Worm (Caenorhabditis elegans) whole organism, L4 larva: ENCODE data around the gene M02F4.2.

Experiments used
- D1046.2 ChIP-seq: fragments of 200-800 bp; sonication (Bioruptor generic); IDR thresholded peaks from 2 replicates; pipeline ENCODE4 v1.3.6; 2022; ENCODE audit warnings: missing genetic modification characterization, missing compliant biosample characterization
- F10B5.3 ChIP-seq: sonication (generic microtip); optimal IDR thresholded peaks from 2 replicates; lab custom pipeline; 2016; ENCODE audit warnings: mild to moderate bottlenecking, missing genetic modification characterization, missing compliant biosample characterization
- F37D6.2 ChIP-seq: sonication (generic microtip); optimal IDR thresholded peaks from 2 replicates; lab custom pipeline; 2016; ENCODE audit warnings: mild to moderate bottlenecking, missing genetic modification characterization, missing compliant biosample characterization
- F44E2.7 ChIP-seq: fragments of 200-800 bp; sonication (Bioruptor generic); IDR thresholded peaks from 2 replicates; pipeline ENCODE4 v2.1.2; 2022; ENCODE audit warnings: missing genetic modification characterization, missing compliant biosample characterization
- R02D3.7 ChIP-seq: fragments of 150-350 bp; sonication (generic microtip); optimal IDR thresholded peaks from 3 replicates; lab custom pipeline; 2014; ENCODE audit warnings: missing biosample characterization, missing genetic modification characterization
- T20F7.1 ChIP-seq: fragments of 200-800 bp; sonication (Bioruptor generic); optimal IDR thresholded peaks from 2 replicates; lab custom pipeline; 2018; ENCODE audit warnings: mild to moderate bottlenecking, missing genetic modification characterization, missing compliant biosample characterization
- T26A8.4 ChIP-seq: fragments of 200-800 bp; sonication (Bioruptor generic); IDR thresholded peaks from 2 replicates; pipeline ENCODE4 v1.3.6; 2022; ENCODE audit warnings: missing genetic modification characterization, missing compliant biosample characterization
- Y75B8A.6 ChIP-seq: fragments of 200-800 bp; sonication (Bioruptor generic); IDR thresholded peaks from 2 replicates; pipeline ENCODE4 v1.3.6; 2022; ENCODE audit warnings: missing genetic modification reagents, missing genetic modification characterization, missing compliant biosample characterization
- ZK337.2 ChIP-seq: fragments of 200-800 bp; sonication (Bioruptor generic); IDR thresholded peaks from 2 replicates; pipeline ENCODE4 v1.3.6; 2022; ENCODE audit warnings: missing genetic modification reagents, missing genetic modification characterization, missing compliant biosample characterization
- aha-1 ChIP-seq: fragments of 150-350 bp; peaks from one replicate; lab custom pipeline; 2014; ENCODE audit warnings: missing biosample characterization, missing genetic modification characterization
- aly-2 ChIP-seq: sonication (generic microtip); optimal IDR thresholded peaks from 2 replicates; lab custom pipeline; 2018; ENCODE audit warnings: missing biosample characterization, missing genetic modification characterization
- ama-1 ChIP-seq: fragments of 150-350 bp; optimal IDR thresholded peaks from 2 replicates; lab custom pipeline; 2014; ENCODE audit warnings: inconsistent platforms, mixed read lengths
- ceh-20 ChIP-seq: fragments of 200-800 bp; sonication (Bioruptor generic); IDR thresholded peaks from 2 replicates; pipeline ENCODE4 v1.3.6; 2022; ENCODE audit warnings: missing genetic modification reagents, missing genetic modification characterization, missing compliant biosample characterization
- ceh-62 ChIP-seq: sonication (generic microtip); optimal IDR thresholded peaks from 2 replicates; lab custom pipeline; 2017; ENCODE audit warnings: missing biosample characterization, missing genetic modification characterization
- ceh-82 ChIP-seq: sonication (generic microtip); optimal IDR thresholded peaks from 2 replicates; lab custom pipeline; 2017; ENCODE audit warnings: missing biosample characterization, missing genetic modification characterization
- ces-1 ChIP-seq: fragments of 150-350 bp; sonication (generic microtip); optimal IDR thresholded peaks from 4 replicates; lab custom pipeline; 2014; ENCODE audit warnings: missing biosample characterization, missing genetic modification reagents, missing genetic modification characterization
- cey-2 ChIP-seq: sonication (generic microtip); optimal IDR thresholded peaks from 3 replicates; lab custom pipeline; 2017; ENCODE audit warnings: missing genetic modification characterization, mild to moderate bottlenecking, missing compliant biosample characterization, antibody characterized with exemption, borderline replicate concordance; ENCODE audit not compliant: insufficient read depth
- ctbp-1 ChIP-seq: fragments of 200-800 bp; sonication (Bioruptor generic); IDR thresholded peaks from 2 replicates; pipeline ENCODE4 v1.3.6; 2022; ENCODE audit warnings: missing genetic modification reagents, missing genetic modification characterization, missing compliant biosample characterization
- daf-16 ChIP-seq, 3 experiments: sonication (generic microtip); optimal IDR thresholded peaks; 2 replicates each; lab custom pipeline; 2016 to 2017; ENCODE audit warnings: missing genetic modification characterization in 3 of 3, missing genetic modification reagents in 3 of 3, mild to moderate bottlenecking in 2 of 3, missing compliant biosample characterization in 2 of 3, missing biosample characterization in 1 of 3, moderate library complexity in 1 of 3
- dmd-6 ChIP-seq: fragments of 200-800 bp; sonication (Bioruptor generic); IDR thresholded peaks from 2 replicates; pipeline ENCODE4 v1.3.6; 2022; ENCODE audit warnings: missing genetic modification reagents, missing genetic modification characterization, missing compliant biosample characterization
- duxl-1 ChIP-seq: sonication (generic microtip); optimal IDR thresholded peaks from 2 replicates; lab custom pipeline; 2016; ENCODE audit warnings: mild to moderate bottlenecking, missing genetic modification characterization, moderate library complexity, missing compliant biosample characterization; ENCODE audit not compliant: poor library complexity
- gei-8 ChIP-seq: fragments of 200-800 bp; sonication (Bioruptor generic); optimal IDR thresholded peaks from 2 replicates; lab custom pipeline; 2018; ENCODE audit warnings: mild to moderate bottlenecking, missing genetic modification characterization, missing compliant biosample characterization
- hif-1 ChIP-seq, 2 experiments: sonication (generic microtip); optimal IDR thresholded peaks; 2 replicates each; lab custom pipeline; 2016 to 2017; ENCODE audit warnings: missing compliant biosample characterization in 2 of 2, missing genetic modification characterization in 2 of 2, missing genetic modification reagents in 2 of 2, missing genotype in 2 of 2, mild to moderate bottlenecking in 1 of 2
- hlh-11 ChIP-seq: fragments of 200-800 bp; sonication (Bioruptor generic); optimal IDR thresholded peaks from 2 replicates; lab custom pipeline; 2018; ENCODE audit warnings: mild to moderate bottlenecking, missing genetic modification characterization, missing compliant biosample characterization
- lin-1 ChIP-seq: fragments of 200-800 bp; sonication (Bioruptor generic); IDR thresholded peaks from 2 replicates; pipeline ENCODE4 v1.3.6; 2022; ENCODE audit warnings: missing genetic modification reagents, missing genetic modification characterization, missing compliant biosample characterization
- lin-13 ChIP-seq: fragments of 150-350 bp; optimal IDR thresholded peaks from 2 replicates; lab custom pipeline; 2014; ENCODE audit warnings: missing biosample characterization, missing genetic modification reagents, missing genetic modification characterization
- lin-15B ChIP-seq: fragments of 150-350 bp; sonication (generic microtip); optimal IDR thresholded peaks from 3 replicates; lab custom pipeline; 2014; ENCODE audit warnings: missing biosample characterization, missing genetic modification characterization
- lin-29 ChIP-seq: fragments of 200-800 bp; sonication (Bioruptor generic); IDR thresholded peaks from 2 replicates; pipeline ENCODE4 v1.3.6; 2022; ENCODE audit warnings: missing genetic modification reagents, missing genetic modification characterization, missing compliant biosample characterization
- madf-5 ChIP-seq, 2 experiments: fragments of 200-800 bp; sonication (Bioruptor generic); IDR thresholded peaks; 2 replicates each; pipeline ENCODE4 v1.3.6; 2022; ENCODE audit warnings: missing compliant biosample characterization in 2 of 2, missing genetic modification characterization in 2 of 2
- madf-9 ChIP-seq: fragments of 200-800 bp; sonication (Bioruptor generic); conservative IDR thresholded peaks from 2 replicates; pipeline ENCODE4 v1.3.6; 2022; ENCODE audit warnings: missing genetic modification reagents, missing genetic modification characterization, missing compliant biosample characterization
- mxl-2 ChIP-seq: fragments of 200-800 bp; sonication (Bioruptor generic); conservative IDR thresholded peaks from 2 replicates; pipeline ENCODE4 v1.3.6; 2022; ENCODE audit warnings: missing genetic modification reagents, missing genetic modification characterization, missing compliant biosample characterization
- nhr-102 ChIP-seq: sonication (generic microtip); optimal IDR thresholded peaks from 2 replicates; lab custom pipeline; 2016; ENCODE audit warnings: mild to moderate bottlenecking, missing genetic modification characterization, moderate library complexity, missing compliant biosample characterization
- nhr-111 ChIP-seq: fragments of 200-800 bp; sonication (Bioruptor generic); optimal IDR thresholded peaks from 2 replicates; lab custom pipeline; 2018; ENCODE audit warnings: mild to moderate bottlenecking, missing genetic modification characterization, missing compliant biosample characterization
- nhr-6 ChIP-seq: fragments of 150-350 bp; optimal IDR thresholded peaks from 2 replicates; lab custom pipeline; 2014; ENCODE audit warnings: missing biosample characterization, missing genetic modification characterization
- php-3 ChIP-seq: fragments of 200-800 bp; sonication (Bioruptor generic); IDR thresholded peaks from 2 replicates; pipeline ENCODE4 v1.3.6; 2022; ENCODE audit warnings: missing genetic modification reagents, missing genetic modification characterization, missing compliant biosample characterization
- pqm-1 ChIP-seq: sonication (generic microtip); optimal IDR thresholded peaks from 2 replicates; lab custom pipeline; 2017; ENCODE audit warnings: missing biosample characterization, missing genetic modification characterization
- rbr-2 ChIP-seq: sonication (generic microtip); optimal IDR thresholded peaks from 2 replicates; lab custom pipeline; 2016; ENCODE audit warnings: missing genotype, missing genetic modification characterization, missing compliant biosample characterization
- set-16 ChIP-seq: fragments of 200-800 bp; sonication (Bioruptor generic); IDR thresholded peaks from 2 replicates; pipeline ENCODE4 v1.3.6; 2022; ENCODE audit warnings: missing genetic modification reagents, missing genetic modification characterization, missing compliant biosample characterization
- snpc-4 ChIP-seq: fragments of 150-350 bp; optimal IDR thresholded peaks from 2 replicates; lab custom pipeline; 2014; ENCODE audit warnings: missing biosample characterization, missing genetic modification characterization
- tra-1 ChIP-seq: fragments of 200-800 bp; sonication (Bioruptor generic); IDR thresholded peaks from 2 replicates; pipeline ENCODE4 v1.3.6; 2022; ENCODE audit warnings: missing genetic modification reagents, missing genetic modification characterization, missing compliant biosample characterization
- unc-62 ChIP-seq, 3 experiments: fragments of 150-350 bp in 1 of 3; sonication (generic microtip); optimal IDR thresholded peaks in 2 of 3; peaks in 1 of 3; 1 replicate in 1 of 3; 2 replicates in 2 of 3; lab custom pipeline; 2014 to 2017; ENCODE audit warnings: missing biosample characterization in 3 of 3, missing genetic modification characterization in 3 of 3, missing genetic modification reagents in 3 of 3, missing genotype in 1 of 3
- vab-7 ChIP-seq: fragments of 200-800 bp; sonication (Bioruptor generic); IDR thresholded peaks from 2 replicates; pipeline ENCODE4 v1.3.6; 2022; ENCODE audit warnings: missing genetic modification reagents, missing genetic modification characterization, missing compliant biosample characterization

The M02F4.2 gene

ce11 chrX:3049233-3049632, 15.1 kb upstream of the M02F4.2 start (continued):
- peak; percentile 82 for TF ChIP-seq ctbp-1 (GFP tag; lab: Robert Waterston, UW)
- TF ChIP-seq hif-1 (tag; optimal IDR thresholded peaks at IDR 0.05; lab: Kevin White, UChicago): peak in 1 of 2 experiments; percentile 60
- TF ChIP-seq F37D6.2 (tag; lab: Kevin White, UChicago): peak; percentile 25
- TF ChIP-seq T26A8.4: no peak
- peak; percentile 61 for TF ChIP-seq rbr-2
- no peak for TF ChIP-seq T20F7.1
- no peak for TF ChIP-seq aly-2 (tag; lab: Kevin White, UChicago)
- peak; percentile 64 for TF ChIP-seq aha-1 (tag; lab: Kevin White, UChicago)
- peak; percentile 25 for TF ChIP-seq nhr-102 (tag; lab: Kevin White, UChicago)
- peak; percentile 4 for TF ChIP-seq lin-13 (GFP tag; lab: Kevin White, UChicago)
- TF ChIP-seq snpc-4 (tag; lab: Kevin White, UChicago): no peak
- no peak for TF ChIP-seq lin-15B (tag; lab: Kevin White, UChicago)
- TF ChIP-seq, all 104 proteins: peak for 23

ce11 chrX:3048696-3049095, 14.6 kb upstream of the M02F4.2 start:
- TF ChIP-seq madf-9 (no peak), aha-1 (tag; lab: Kevin White, UChicago) (peak; percentile 9), F10B5.3 (no peak)

DNA sequence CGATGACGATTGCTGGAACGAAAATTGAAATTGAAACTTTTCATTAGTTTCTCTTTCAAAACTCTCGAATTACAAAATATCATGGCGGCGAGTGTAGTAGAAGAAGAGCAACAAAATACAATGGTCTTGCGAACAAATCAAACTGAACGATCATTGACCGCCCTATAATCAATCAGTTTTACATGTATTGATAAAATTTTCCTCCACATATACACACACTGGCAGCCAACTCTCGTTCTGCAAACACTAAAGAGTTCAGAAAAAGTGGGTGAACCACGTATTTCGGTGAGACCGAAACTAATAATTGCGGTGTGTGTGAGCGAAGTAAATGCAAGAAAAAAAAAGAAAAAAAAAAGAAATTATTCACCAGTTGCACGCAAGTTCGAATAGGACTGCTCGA, 13.1 kb upstream of the M02F4.2 start:
- peak; percentile 28 for TF ChIP-seq pqm-1 (tag; lab: Kevin White, UChicago)
- no peak for TF ChIP-seq daf-16 (GFP tag; optimal IDR thresholded peaks at IDR 0.05; lab: Kevin White, UChicago)
- peak; percentile 4 for TF ChIP-seq daf-16 (tag; optimal IDR thresholded peaks at IDR 0.05; lab: Kevin White, UChicago)
- peak; percentile 40; the same call in 1 of the 2 replicates for TF ChIP-seq dmd-6 (GFP tag; lab: Robert Waterston, UW)
- TF ChIP-seq ceh-82: no peak
- TF ChIP-seq F37D6.2 (tag; lab: Kevin White, UChicago): no peak
- peak; percentile 25 for TF ChIP-seq aha-1 (tag; lab: Kevin White, UChicago)
- no peak for TF ChIP-seq ama-1 (lab: Kevin White, UChicago)
- no peak for TF ChIP-seq ceh-20 (GFP tag; lab: Robert Waterston, UW)
- TF ChIP-seq mxl-2 (GFP tag; lab: Robert Waterston, UW): no peak

DNA sequence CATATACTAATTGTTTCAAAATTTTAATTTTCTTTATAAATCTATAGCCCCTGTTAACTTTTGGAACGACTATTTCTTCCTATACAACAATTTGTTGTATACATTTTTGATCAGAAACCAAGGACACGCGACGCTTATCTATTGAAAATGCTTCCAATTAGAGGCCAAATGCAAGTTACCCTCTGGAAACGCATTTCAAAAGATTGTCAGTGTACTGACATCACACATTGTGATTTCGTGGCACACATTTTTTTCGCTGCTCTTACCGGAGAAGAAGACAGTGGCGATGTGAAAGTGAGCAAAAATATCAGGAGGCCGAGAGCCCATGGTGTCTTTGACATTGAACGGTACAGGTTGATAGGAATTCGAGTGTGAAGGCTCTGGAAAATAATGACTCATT, 11.4 kb upstream of the M02F4.2 start, which contains the start of gene cnnm-3:
Gene cnnm-3, minus strand, starts transcription at position 382 of the 400 bp plus-strand sequence.
- TF ChIP-seq cey-2 (tag; lab: Kevin White, UChicago) (no peak), ama-1 (lab: Kevin White, UChicago) (no peak), F10B5.3 (no peak), hlh-11 (peak; percentile 19), Y75B8A.6 (GFP tag; lab: Robert Waterston, UW) (no peak), tra-1 (GFP tag; lab: Robert Waterston, UW) (0 out of 2 replicates have a peak, but pooled peaks have one; percentile 5), nhr-102 (tag; lab: Kevin White, UChicago) (no peak), lin-29 (GFP tag; lab: Robert Waterston, UW) (no peak), ceh-62 (tag; lab: Kevin White, UChicago) (no peak), vab-7 (GFP tag; lab: Robert Waterston, UW) (no peak), dmd-6 (GFP tag; lab: Robert Waterston, UW) (peak; percentile 74), unc-62 (GFP tag; optimal IDR thresholded peaks at IDR 0.05 in 1 of 2; lab: Kevin White, UChicago) (no peak), unc-62 (tag; optimal IDR thresholded peaks at IDR 0.05; lab: Kevin White, UChicago) (no peak), php-3 (no peak)

DNA sequence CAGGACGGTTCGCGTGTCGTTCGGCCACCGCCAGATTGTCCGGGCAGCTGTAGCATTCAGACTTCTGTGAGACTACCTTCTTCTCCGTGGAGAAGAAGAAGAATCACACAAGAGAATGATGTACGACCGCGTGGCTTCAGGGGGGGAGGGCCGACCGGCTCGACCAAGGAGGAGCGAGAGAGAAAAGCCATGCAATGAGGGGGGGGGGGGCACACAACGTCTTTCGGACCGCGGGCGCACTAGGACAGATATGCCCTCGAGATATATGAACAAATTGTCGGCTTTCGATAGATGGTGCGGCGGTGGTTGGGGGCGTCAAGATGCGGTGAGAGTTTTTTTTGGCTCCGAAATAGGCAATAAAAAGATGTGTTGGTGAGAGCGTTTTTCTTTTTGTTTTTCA, 6.5 kb upstream of the M02F4.2 start:
- TF ChIP-seq unc-62 (GFP tag; optimal IDR thresholded peaks at IDR 0.05 in 1 of 2; lab: Kevin White, UChicago) (peak in 1 of 2 experiments; percentile 14), unc-62 (tag; optimal IDR thresholded peaks at IDR 0.05; lab: Kevin White, UChicago) (no peak), nhr-6 (tag; lab: Kevin White, UChicago) (no peak), R02D3.7 (tag; lab: Kevin White, UChicago) (no peak), set-16 (GFP tag; lab: Robert Waterston, UW) (peak; percentile 83), lin-29 (GFP tag; lab: Robert Waterston, UW) (no peak), ceh-20 (GFP tag; lab: Robert Waterston, UW) (no peak), ceh-82 (no peak), lin-1 (GFP tag; lab: Robert Waterston, UW) (no peak), aly-2 (tag; lab: Kevin White, UChicago) (no peak), nhr-111 (no peak), F44E2.7 (no peak), gei-8 (GFP tag; lab: Kevin White, UChicago) (no peak), aha-1 (tag; lab: Kevin White, UChicago) (peak; percentile 69), ces-1 (GFP tag; lab: Kevin White, UChicago) (no peak), D1046.2 (no peak), madf-5 (GFP tag; IDR thresholded peaks at IDR 0.05; lab: Robert Waterston, UW) (no peak), ZK337.2 (GFP tag; lab: Robert Waterston, UW) (no peak), duxl-1 (tag; lab: Kevin White, UChicago) (no peak)
